Fruit fly (Drosophila melanogaster) whole organism, embryonic: ENCODE data around the gene CG10550.

Experiments
- Ada2b ChIP-seq: fragments of 200-800 bp; sonication (Bioruptor generic); IDR thresholded peaks from 2 replicates; pipeline ENCODE4 v1.3.6; 2022; ENCODE audit warnings: missing biosample characterization, missing genetic modification characterization
- Awh ChIP-seq: fragments of 200-800 bp; sonication (Bioruptor generic); IDR thresholded peaks from 2 replicates; pipeline ENCODE4, ENCODE4 v1.3.6; 2022; ENCODE audit warnings: missing biosample characterization, missing genetic modification characterization
- CG12104 ChIP-seq: fragments of 200-800 bp; sonication (Bioruptor generic); optimal IDR thresholded peaks from 3 replicates; lab custom pipeline; 2016; ENCODE audit warnings: missing biosample characterization, missing genetic modification characterization
- CG1233 ChIP-seq: fragments of 200-800 bp; sonication (Bioruptor generic); optimal IDR thresholded peaks from 4 replicates; lab custom pipeline; 2018; ENCODE audit warnings: missing biosample characterization, mild to moderate bottlenecking, missing genetic modification characterization
- CG12744 ChIP-seq: fragments of 200-800 bp; sonication (Bioruptor generic); optimal IDR thresholded peaks from 2 replicates; lab custom pipeline; 2016; ENCODE audit warnings: missing biosample characterization, missing genetic modification characterization
- CG12942 ChIP-seq: fragments of 200-800 bp; sonication (Bioruptor generic); optimal IDR thresholded peaks from 3 replicates; lab custom pipeline; 2016; ENCODE audit warnings: missing biosample characterization, missing genetic modification characterization
- CG13424 ChIP-seq: fragments of 200-800 bp; sonication (Bioruptor generic); optimal IDR thresholded peaks from 2 replicates; lab custom pipeline; 2019; ENCODE audit warnings: missing biosample characterization, mild to moderate bottlenecking, missing genetic modification characterization, moderate library complexity
- CG15514 ChIP-seq: fragments of 200-800 bp; sonication (Bioruptor generic); optimal IDR thresholded peaks from 3 replicates; lab custom pipeline; 2017; ENCODE audit warnings: missing biosample characterization, missing genetic modification characterization, mild to moderate bottlenecking, moderate library complexity, missing genetic modification reagents
- CG17186 ChIP-seq: fragments of 200-800 bp; sonication (Bioruptor generic); optimal IDR thresholded peaks from 3 replicates; lab custom pipeline; 2017; ENCODE audit warnings: missing biosample characterization, missing genetic modification reagents, missing genetic modification characterization
- CG17328 ChIP-seq: fragments of 200-800 bp; sonication (Bioruptor generic); IDR thresholded peaks from 2 replicates; pipeline ENCODE4 v1.3.6; 2022; ENCODE audit warnings: missing biosample characterization, missing genetic modification characterization
- CG2116 ChIP-seq: fragments of 200-800 bp; sonication (Bioruptor generic); optimal IDR thresholded peaks from 3 replicates; lab custom pipeline; 2018; ENCODE audit warnings: missing biosample characterization, mild to moderate bottlenecking, missing genetic modification characterization
- CG2120 ChIP-seq: fragments of 200-800 bp; sonication (Bioruptor generic); optimal IDR thresholded peaks from 3 replicates; lab custom pipeline; 2016; ENCODE audit warnings: missing biosample characterization, missing genetic modification characterization
- CG2202 ChIP-seq: fragments of 200-800 bp; sonication (Bioruptor generic); optimal IDR thresholded peaks from 2 replicates; lab custom pipeline; 2018; ENCODE audit warnings: missing biosample characterization, mild to moderate bottlenecking, missing genetic modification characterization
- CG2712 ChIP-seq: fragments of 200-800 bp; optimal IDR thresholded peaks from 3 replicates; lab custom pipeline; 2019; ENCODE audit warnings: missing biosample characterization, mild to moderate bottlenecking, missing genetic modification characterization, moderate library complexity
- CG30431 ChIP-seq: fragments of 200-800 bp; sonication (Bioruptor generic); optimal IDR thresholded peaks from 2 replicates; lab custom pipeline; 2017; ENCODE audit warnings: missing biosample characterization, missing genetic modification characterization
- CG3065 ChIP-seq: fragments of 200-800 bp; sonication (Bioruptor generic); optimal IDR thresholded peaks from 2 replicates; lab custom pipeline; 2016; ENCODE audit warnings: missing biosample characterization, missing genetic modification characterization
- CG34376 ChIP-seq: fragments of 200-800 bp; sonication (Bioruptor generic); optimal IDR thresholded peaks from 2 replicates; lab custom pipeline; 2018; ENCODE audit warnings: missing biosample characterization, mild to moderate bottlenecking, missing genetic modification characterization
- CG3995 ChIP-seq: fragments of 200-800 bp; sonication (Bioruptor generic); optimal IDR thresholded peaks from 3 replicates; lab custom pipeline; 2016; ENCODE audit warnings: missing biosample characterization, missing genetic modification characterization
- CG42726 ChIP-seq: fragments of 200-800 bp; sonication (Bioruptor generic); IDR thresholded peaks from 2 replicates; pipeline ENCODE4 v1.3.6; 2022; ENCODE audit warnings: missing biosample characterization, missing genetic modification characterization; ENCODE audit not compliant: partially characterized antibody
- CG4820 ChIP-seq: fragments of 200-800 bp; sonication (Bioruptor generic); optimal IDR thresholded peaks from 3 replicates; lab custom pipeline; 2016; ENCODE audit warnings: missing biosample characterization, missing genetic modification characterization
- CG7357 ChIP-seq: fragments of 200-800 bp; sonication (Bioruptor generic); IDR thresholded peaks from 3 replicates; pipeline ENCODE4 v1.3.6; 2022; ENCODE audit warnings: missing biosample characterization, missing genetic modification characterization
- CG7372 ChIP-seq: fragments of 200-800 bp; sonication (Bioruptor generic); IDR thresholded peaks from 2 replicates; pipeline ENCODE4 v1.3.6; 2022; ENCODE audit warnings: missing biosample characterization, missing genetic modification characterization
- CG8765 ChIP-seq: fragments of 200-800 bp; sonication (Bioruptor generic); IDR thresholded peaks from 2 replicates; pipeline ENCODE4 v1.3.6; 2022; ENCODE audit warnings: missing biosample characterization, missing genetic modification characterization
- CG9609 ChIP-seq: fragments of 200-800 bp; sonication (Bioruptor generic); optimal IDR thresholded peaks from 3 replicates; lab custom pipeline; 2016; ENCODE audit warnings: missing biosample characterization, missing genetic modification characterization
- D19A ChIP-seq: fragments of 200-800 bp; optimal IDR thresholded peaks from 3 replicates; lab custom pipeline; 2019; ENCODE audit warnings: missing biosample characterization, mild to moderate bottlenecking, missing genetic modification characterization, moderate library complexity
- Dek ChIP-seq: fragments of 200-800 bp; sonication (Bioruptor generic); optimal IDR thresholded peaks from 3 replicates; lab custom pipeline; 2019; ENCODE audit warnings: missing biosample characterization, mild to moderate bottlenecking, missing genetic modification characterization, moderate library complexity
- Dip2 ChIP-seq: fragments of 200-800 bp; sonication (Bioruptor generic); IDR thresholded peaks from 2 replicates; pipeline ENCODE4 v1.3.6; 2022; ENCODE audit warnings: missing biosample characterization, missing genetic modification characterization
- Dll ChIP-seq: fragments of 200-800 bp; sonication (Bioruptor generic); IDR thresholded peaks from 4 replicates; pipeline ENCODE4 v1.3.6; 2022; ENCODE audit warnings: missing biosample characterization, missing genetic modification characterization; ENCODE audit not compliant: partially characterized antibody
- GATAe ChIP-seq: fragments of 200-800 bp; sonication (Bioruptor generic); conservative IDR thresholded peaks from 2 replicates; pipeline ENCODE4 v1.3.6; 2022; ENCODE audit warnings: missing biosample characterization, missing genetic modification characterization
- NFAT ChIP-seq: fragments of 200-800 bp; sonication (Bioruptor generic); IDR thresholded peaks from 2 replicates; pipeline ENCODE4 v1.3.6; 2022; ENCODE audit warnings: missing biosample characterization, missing genetic modification characterization
- Ravus ChIP-seq: fragments of 200-800 bp; sonication (Bioruptor generic); IDR thresholded peaks from 2 replicates; pipeline ENCODE4 v1.3.6; 2022; ENCODE audit warnings: missing biosample characterization, missing genetic modification characterization
- Xrp1 ChIP-seq: fragments of 200-800 bp; sonication (Bioruptor generic); IDR thresholded peaks from 2 replicates; pipeline ENCODE4 v1.3.6; 2022; ENCODE audit warnings: missing biosample characterization, missing genetic modification characterization
- dmrt11E ChIP-seq: fragments of 200-800 bp; sonication (Bioruptor generic); optimal IDR thresholded peaks from 3 replicates; lab custom pipeline; 2018; ENCODE audit warnings: missing biosample characterization, mild to moderate bottlenecking, missing genetic modification characterization, moderate library complexity
- exex ChIP-seq: fragments of 200-800 bp; sonication (Bioruptor generic); optimal IDR thresholded peaks from 4 replicates; lab custom pipeline; 2018; ENCODE audit warnings: missing biosample characterization, mild to moderate bottlenecking, missing genetic modification characterization, moderate library complexity
- gce ChIP-seq: fragments of 200-800 bp; sonication (Bioruptor generic); IDR thresholded peaks from 3 replicates; pipeline ENCODE4 v1.3.6; 2022; ENCODE audit warnings: missing biosample characterization, missing genetic modification characterization
- grau ChIP-seq: fragments of 200-800 bp; optimal IDR thresholded peaks from 3 replicates; lab custom pipeline; 2019; ENCODE audit warnings: missing biosample characterization, mild to moderate bottlenecking, missing genetic modification characterization, moderate library complexity
- grn ChIP-seq: fragments of 200-800 bp; sonication (Bioruptor generic); optimal IDR thresholded peaks from 3 replicates; lab custom pipeline; 2017; ENCODE audit warnings: missing biosample characterization, missing genetic modification characterization
- jigr1 ChIP-seq: fragments of 200-800 bp; sonication (Bioruptor generic); IDR thresholded peaks from 3 replicates; pipeline ENCODE4 v1.3.6; 2022; ENCODE audit warnings: missing biosample characterization, missing genetic modification characterization
- kah ChIP-seq: fragments of 200-800 bp; sonication (Bioruptor generic); optimal IDR thresholded peaks from 2 replicates; lab custom pipeline; 2018; ENCODE audit warnings: missing biosample characterization, mild to moderate bottlenecking, missing genetic modification characterization
- lmd ChIP-seq: fragments of 200-800 bp; sonication (Bioruptor generic); IDR thresholded peaks from 2 replicates; pipeline ENCODE4 v1.3.6; 2022; ENCODE audit warnings: missing biosample characterization, missing genetic modification characterization
- mirr ChIP-seq: fragments of 200-800 bp; sonication (Bioruptor generic); optimal IDR thresholded peaks from 3 replicates; lab custom pipeline; 2018; ENCODE audit warnings: missing biosample characterization, mild to moderate bottlenecking, missing genetic modification characterization
- odd ChIP-seq: fragments of 200-800 bp; sonication (Bioruptor generic); optimal IDR thresholded peaks from 2 replicates; lab custom pipeline; 2017; ENCODE audit warnings: missing biosample characterization, mild to moderate bottlenecking, missing genetic modification characterization
- pnt ChIP-seq: fragments of 200-800 bp; sonication (Bioruptor generic); optimal IDR thresholded peaks from 3 replicates; lab custom pipeline; 2016; ENCODE audit warnings: missing biosample characterization, missing genetic modification characterization
- run ChIP-seq: fragments of 200-800 bp; sonication (Bioruptor generic); optimal IDR thresholded peaks from 3 replicates; lab custom pipeline; 2018; ENCODE audit warnings: missing biosample characterization, mild to moderate bottlenecking, missing genetic modification characterization
- sens ChIP-seq: fragments of 200-800 bp; sonication (Bioruptor generic); peaks from one replicate; lab custom pipeline; 2016; ENCODE audit warnings: missing biosample characterization, missing genetic modification characterization
- stwl ChIP-seq: fragments of 200-800 bp; sonication (Bioruptor generic); optimal IDR thresholded peaks from 3 replicates; lab custom pipeline; 2018; ENCODE audit warnings: missing biosample characterization, mild to moderate bottlenecking, missing genetic modification characterization, moderate library complexity
- tin ChIP-seq: fragments of 200-800 bp; sonication (Bioruptor generic); optimal IDR thresholded peaks from 3 replicates; lab custom pipeline; 2016; ENCODE audit warnings: missing biosample characterization, missing genetic modification characterization
- unc-4 ChIP-seq: fragments of 200-800 bp; sonication (Bioruptor generic); IDR thresholded peaks from 2 replicates; pipeline ENCODE4 v1.3.6; 2022; ENCODE audit warnings: missing biosample characterization, missing genetic modification characterization; ENCODE audit not compliant: partially characterized antibody
- vnd ChIP-seq: fragments of 200-800 bp; sonication (Bioruptor generic); IDR thresholded peaks from 3 replicates; pipeline ENCODE4 v1.3.6; 2022; ENCODE audit warnings: missing biosample characterization, missing genetic modification characterization; ENCODE audit not compliant: partially characterized antibody

CG10550 gene

DNA sequence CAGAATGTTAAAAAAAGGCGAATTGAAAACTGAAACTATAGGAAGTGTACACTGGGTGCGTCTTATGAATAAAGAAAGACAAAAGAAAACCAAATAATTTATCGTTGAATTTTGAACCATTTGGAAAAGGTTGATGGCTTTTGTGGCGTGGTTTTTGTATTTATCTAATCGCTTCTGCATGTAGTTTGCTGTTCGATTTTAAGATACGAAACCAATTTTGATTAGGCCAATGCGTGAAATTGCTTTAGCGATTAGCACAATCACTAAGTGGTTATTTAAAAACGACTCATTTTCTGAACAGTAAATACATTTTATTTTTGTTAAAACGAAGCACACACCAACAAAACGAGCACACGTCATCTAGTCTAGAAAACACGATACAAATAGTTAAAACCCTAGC, 47.5 kb downstream of the CG10550 start (continued):
- no peak for TF ChIP-seq stwl (tag; lab: Kevin White, UChicago)
- no peak for TF ChIP-seq CG42726 (GFP tag; lab: Robert Waterston, UW)
- peak; percentile 53 for TF ChIP-seq grn (GFP tag; lab: Kevin White, UChicago)
- TF ChIP-seq unc-4 (GFP tag; lab: Robert Waterston, UW) = no peak
- TF ChIP-seq D19A (tag; lab: Kevin White, UChicago) = peak; percentile 52
- TF ChIP-seq exex (tag; lab: Kevin White, UChicago) = peak; percentile 97
- no peak for TF ChIP-seq CG15514 (GFP tag; lab: Kevin White, UChicago)
- peak; percentile 93 for TF ChIP-seq mirr (GFP tag; lab: Kevin White, UChicago)
- TF ChIP-seq CG34376 (GFP tag; lab: Kevin White, UChicago) = peak; percentile 47
- TF ChIP-seq CG7357 (GFP tag; lab: Robert Waterston, UW) = no peak
- peak; percentile 48 for TF ChIP-seq sens (GFP tag; lab: Kevin White, UChicago)
- peak; percentile 53; the same call in 1 of the 2 replicates for TF ChIP-seq GATAe (GFP tag; lab: Robert Waterston, UW)
- no peak for TF ChIP-seq CG8765 (GFP tag; lab: Robert Waterston, UW)
- TF ChIP-seq run (tag; lab: Kevin White, UChicago) = no peak
- no peak for TF ChIP-seq CG7372 (GFP tag; lab: Robert Waterston, UW)
- no peak for TF ChIP-seq CG9609 (GFP tag; lab: Kevin White, UChicago)

DNA sequence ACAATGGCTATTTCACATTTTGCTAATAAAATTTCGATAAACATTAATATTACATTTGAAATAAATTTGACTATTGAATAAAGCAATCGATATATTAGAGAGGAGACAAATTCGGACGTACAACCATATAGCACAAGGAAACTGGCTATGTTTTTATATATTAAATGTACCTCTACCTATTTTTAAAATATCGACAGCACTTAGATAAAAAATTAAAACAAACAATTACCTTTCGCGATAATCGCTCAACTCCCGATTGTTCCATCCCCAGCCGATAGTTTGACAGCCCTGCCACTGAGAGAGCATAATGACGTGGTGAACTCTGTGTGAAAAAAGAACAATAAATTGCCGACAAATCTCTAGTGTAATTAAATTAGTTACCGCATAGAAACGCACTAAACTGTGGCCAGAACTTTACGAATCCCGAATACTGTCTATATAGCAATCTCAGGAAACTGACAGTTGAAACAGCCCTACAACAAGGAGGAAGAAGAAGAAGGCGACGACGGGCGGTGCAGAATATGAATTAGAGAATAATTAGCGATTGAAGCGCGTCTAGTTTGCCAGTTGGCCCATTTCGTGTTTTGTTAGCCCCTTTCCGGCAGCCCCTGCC, 49.5 kb downstream of the CG10550 start, which contains the start of gene CG11857:
Gene CG11857 (plus strand): TSS at position 271 of the 613 bp plus-strand sequence.
- peak; percentile 84 for TF ChIP-seq kah (GFP tag; lab: Kevin White, UChicago)
- TF ChIP-seq grau (tag; lab: Kevin White, UChicago) = peak; percentile 97
- peak; percentile 98 for TF ChIP-seq CG1233 (GFP tag; lab: Kevin White, UChicago)
- peak; percentile 100 for TF ChIP-seq vnd (GFP tag; lab: Robert Waterston, UW)
- peak; percentile 97 for TF ChIP-seq CG12104 (GFP tag; lab: Kevin White, UChicago)
- peak; percentile 98 for TF ChIP-seq Dek
- TF ChIP-seq Dll (GFP tag; lab: Robert Waterston, UW) = peak; percentile 100
- TF ChIP-seq Ravus = peak; percentile 95
- peak; percentile 99 for TF ChIP-seq CG2120 (GFP tag; lab: Kevin White, UChicago)
- TF ChIP-seq dmrt11E (tag; lab: Kevin White, UChicago) = peak; percentile 98
- TF ChIP-seq CG2202 (tag; lab: Kevin White, UChicago) = peak; percentile 95
- peak; percentile 99 for TF ChIP-seq jigr1 (GFP tag; lab: Robert Waterston, UW)
- TF ChIP-seq CG17186 = peak; percentile 94
- TF ChIP-seq CG4820 (GFP tag; lab: Kevin White, UChicago) = peak; percentile 97
- TF ChIP-seq tin = peak; percentile 99
- peak; percentile 96 for TF ChIP-seq CG3065 (GFP tag; lab: Kevin White, UChicago)
- TF ChIP-seq pnt = peak; percentile 97
- TF ChIP-seq unc-4 (GFP tag; lab: Robert Waterston, UW) = peak; percentile 99
- TF ChIP-seq CG2116 (GFP tag; lab: Kevin White, UChicago) = peak; percentile 94
- peak; percentile 99 for TF ChIP-seq CG17328 (GFP tag; lab: Robert Waterston, UW)
- TF ChIP-seq Dip2 = peak; percentile 80
- TF ChIP-seq NFAT (GFP tag; lab: Robert Waterston, UW) = peak; percentile 99
- TF ChIP-seq CG2712 = peak; percentile 98
- TF ChIP-seq CG12744 (GFP tag; lab: Kevin White, UChicago) = peak; percentile 95
- TF ChIP-seq CG30431 (GFP tag; lab: Kevin White, UChicago) = peak; percentile 97
- peak; percentile 96 for TF ChIP-seq gce (GFP tag; lab: Robert Waterston, UW)
- TF ChIP-seq Xrp1 (GFP tag; lab: Robert Waterston, UW) = peak; percentile 99
- TF ChIP-seq odd = peak; percentile 89
- peak; percentile 98 for TF ChIP-seq CG13424 (tag; lab: Kevin White, UChicago)
- peak; percentile 98 for TF ChIP-seq Ada2b (GFP tag; lab: Robert Waterston, UW)
- TF ChIP-seq CG12942 (GFP tag; lab: Kevin White, UChicago) = peak; percentile 98
- TF ChIP-seq lmd = peak; percentile 99
- peak; percentile 97 for TF ChIP-seq Awh (GFP tag; lab: Robert Waterston, UW)
- peak; percentile 82 for TF ChIP-seq CG3995 (GFP tag; lab: Kevin White, UChicago)
